Fruit fly (Drosophila melanogaster): Measurements from ENCODE around the gene Rev1.

The Rev1 gene

DNA sequence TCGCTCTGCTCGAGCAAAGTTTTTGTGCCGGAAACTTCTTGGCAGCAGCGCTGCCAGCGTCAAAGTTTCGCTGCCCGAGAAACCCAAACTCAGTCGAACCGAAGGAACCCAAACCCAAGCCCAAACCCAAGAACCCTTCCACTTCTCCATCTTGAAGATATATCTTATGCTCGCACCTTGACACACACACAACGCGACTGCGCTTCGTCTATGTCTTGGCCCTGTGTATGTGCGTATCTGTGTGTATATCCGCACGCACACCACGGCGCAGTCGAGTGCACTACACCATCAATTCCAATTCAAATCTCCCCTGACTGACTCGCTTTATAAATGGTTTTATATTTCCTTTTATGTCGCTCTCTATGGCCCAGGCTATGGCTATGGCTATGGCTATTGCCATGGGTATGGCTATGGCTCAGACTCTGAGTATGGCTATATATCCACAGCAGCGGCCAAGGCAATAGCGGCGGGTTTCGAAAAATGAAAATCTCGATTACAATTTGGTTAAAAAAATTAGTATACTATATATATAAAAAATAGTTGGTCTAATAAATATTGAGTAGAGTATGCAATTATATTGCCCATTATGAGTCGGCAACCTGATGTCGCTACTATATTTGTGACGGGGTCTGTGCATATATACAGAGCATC lies 42.4 kb downstream of the Rev1 start (continued):
- TF ChIP-seq zen (tag; optimal IDR thresholded peaks at IDR 0.05) = peak; percentile 96
- TF ChIP-seq CG15514 (GFP tag; optimal IDR thresholded peaks at IDR 0.05) = peak; percentile 88
- peak; percentile 98 for TF ChIP-seq CG11695 (GFP tag; IDR thresholded peaks at IDR 0.05)
- peak; percentile 94 for TF ChIP-seq esg (GFP tag; conservative IDR thresholded peaks at IDR 0.05)
- no peak for TF ChIP-seq Dref (GFP tag; IDR thresholded peaks at IDR 0.05)
- TF ChIP-seq CTCF (GFP tag; optimal IDR thresholded peaks at IDR 0.05) = peak; percentile 54
- TF ChIP-seq Spps (tag; optimal IDR thresholded peaks at IDR 0.05) = peak; percentile 96
- TF ChIP-seq Hey (tag; optimal IDR thresholded peaks at IDR 0.05) = peak; percentile 40
- TF ChIP-seq gem (tag; optimal IDR thresholded peaks at IDR 0.05) = peak; percentile 97
- TF ChIP-seq nau (GFP tag; optimal IDR thresholded peaks at IDR 0.05) = peak; percentile 93
- peak; percentile 96 for TF ChIP-seq CG4404 (GFP tag; IDR thresholded peaks at IDR 0.05)
- TF ChIP-seq Sin3A (optimal IDR thresholded peaks at IDR 0.05) = no peak
- peak; percentile 4 for TF ChIP-seq ftz-f1 (GFP tag; optimal IDR thresholded peaks at IDR 0.05)
- TF ChIP-seq hkb (optimal IDR thresholded peaks at IDR 0.05) = no peak
- peak; percentile 98 for TF ChIP-seq hkb (GFP tag; IDR thresholded peaks at IDR 0.05)
- peak; percentile 69 for TF ChIP-seq CG34376 (GFP tag; optimal IDR thresholded peaks at IDR 0.05)
- peak; percentile 93 for TF ChIP-seq Aef1 (GFP tag; IDR thresholded peaks at IDR 0.05)
- TF ChIP-seq Kr (GFP tag; optimal IDR thresholded peaks at IDR 0.05) = peak; percentile 89
- peak; percentile 36 for TF ChIP-seq zfh2 (GFP tag; optimal IDR thresholded peaks at IDR 0.05)
- TF ChIP-seq CG6689 (GFP tag; IDR thresholded peaks at IDR 0.05) = peak; percentile 96
- peak; percentile 95 for TF ChIP-seq CG18619 (GFP tag; optimal IDR thresholded peaks at IDR 0.05)
- TF ChIP-seq CG1024 (GFP tag; IDR thresholded peaks at IDR 0.05) = peak; percentile 92
- peak; percentile 97 for TF ChIP-seq nmo (GFP tag; optimal IDR thresholded peaks at IDR 0.05)
- TF ChIP-seq CG14667 (GFP tag; IDR thresholded peaks at IDR 0.05) = peak; percentile 93
- peak; percentile 65 for TF ChIP-seq CG16863 (GFP tag; optimal IDR thresholded peaks at IDR 0.05)
- TF ChIP-seq Gug (GFP tag; IDR thresholded peaks at IDR 0.05) = peak; percentile 93
- peak; percentile 85 for TF ChIP-seq Nf-YB (GFP tag; optimal IDR thresholded peaks at IDR 0.05)
- peak; percentile 73 for TF ChIP-seq psq (GFP tag; optimal IDR thresholded peaks at IDR 0.05)
- peak; percentile 89 for TF ChIP-seq CG43689 (GFP tag; IDR thresholded peaks at IDR 0.05)
- no peak for TF ChIP-seq Hmx (GFP tag; optimal IDR thresholded peaks at IDR 0.05)
- TF ChIP-seq disco-r (GFP tag; optimal IDR thresholded peaks at IDR 0.05) = no peak
- TF ChIP-seq crol (GFP tag; IDR thresholded peaks at IDR 0.05) = peak; percentile 65; the same call in 1 of the 2 replicates
- TF ChIP-seq usp (GFP tag; optimal IDR thresholded peaks at IDR 0.05) = no peak
- TF ChIP-seq p53 (GFP tag; optimal IDR thresholded peaks at IDR 0.05) = no peak
- peak; percentile 84 for TF ChIP-seq ro (GFP tag; IDR thresholded peaks at IDR 0.05)
- peak; percentile 95 for TF ChIP-seq ap (GFP tag; IDR thresholded peaks at IDR 0.05)
- TF ChIP-seq Rx (GFP tag; IDR thresholded peaks at IDR 0.05) = peak; percentile 93
- TF ChIP-seq slou (GFP tag; optimal IDR thresholded peaks at IDR 0.05) = peak; percentile 74
- TF ChIP-seq ato (GFP tag; IDR thresholded peaks at IDR 0.05; ENCODE audit: partially characterized antibody) = no peak
- TF ChIP-seq CG8290 (GFP tag; optimal IDR thresholded peaks at IDR 0.05) = peak; percentile 97
- TF ChIP-seq CG8290 (tag; optimal IDR thresholded peaks at IDR 0.05) = peak; percentile 69 to 82
- no peak for TF ChIP-seq hb (GFP tag; IDR thresholded peaks at IDR 0.05; ENCODE audit: partially characterized antibody)
- peak; percentile 46 for TF ChIP-seq ash1 (GFP tag; optimal IDR thresholded peaks at IDR 0.05)
- peak; percentile 93 for TF ChIP-seq CG12071 (GFP tag; optimal IDR thresholded peaks at IDR 0.05)
- TF ChIP-seq Side (GFP tag; optimal IDR thresholded peaks at IDR 0.05) = no peak
- TF ChIP-seq CG13775 (GFP tag; optimal IDR thresholded peaks at IDR 0.05) = peak; percentile 95
- TF ChIP-seq Hr51 (GFP tag; optimal IDR thresholded peaks at IDR 0.05) = peak; percentile 81 to 96
- TF ChIP-seq CG8944 (GFP tag; optimal IDR thresholded peaks at IDR 0.05) = peak; percentile 59
- peak; percentile 95 for TF ChIP-seq CG2202 (tag; optimal IDR thresholded peaks at IDR 0.05)
- peak; percentile 34 for TF ChIP-seq NC2α (GFP tag; optimal IDR thresholded peaks at IDR 0.05)
- peak; percentile 15 for TF ChIP-seq CG9876 (GFP tag; optimal IDR thresholded peaks at IDR 0.05)
- TF ChIP-seq sens-2 (GFP tag; IDR thresholded peaks at IDR 0.05) = peak; percentile 89
- peak; percentile 78 for TF ChIP-seq CG17612 (GFP tag; IDR thresholded peaks at IDR 0.05)
